Worm (Caenorhabditis elegans) whole organism, young adult: ENCODE measurements around the gene B0024.15.

Experiments
- B0035.1 ChIP-seq: sonication (generic microtip); optimal IDR thresholded peaks from 2 replicates; lab custom pipeline; 2016; ENCODE audit warnings: missing genetic modification characterization, mild to moderate bottlenecking, missing compliant biosample characterization, missing genotype, missing genetic modification reagents
- F10E7.11 ChIP-seq: sonication (generic microtip); optimal IDR thresholded peaks from 2 replicates; lab custom pipeline; 2017; ENCODE audit warnings: mild to moderate bottlenecking, missing genetic modification characterization, moderate library complexity, missing compliant biosample characterization
- F52B5.7 ChIP-seq: sonication (generic microtip); optimal IDR thresholded peaks from 2 replicates; lab custom pipeline; 2016; ENCODE audit warnings: mild to moderate bottlenecking, missing genetic modification characterization, missing compliant biosample characterization
- Y53F4B.3 ChIP-seq: fragments of 200-800 bp; sonication (Bioruptor generic); IDR thresholded peaks from 2 replicates; pipeline ENCODE4 v1.3.6; 2022; ENCODE audit warnings: missing genetic modification reagents, missing genetic modification characterization, missing compliant biosample characterization
- akir-1 ChIP-seq: fragments of 200-800 bp; sonication (Bioruptor generic); optimal IDR thresholded peaks from 2 replicates; lab custom pipeline; 2018; ENCODE audit warnings: mild to moderate bottlenecking, missing genetic modification characterization, moderate library complexity, missing compliant biosample characterization
- bed-1 ChIP-seq: fragments of 200-800 bp; sonication (Bioruptor generic); IDR thresholded peaks from 2 replicates; pipeline ENCODE4 v1.3.6; 2022; ENCODE audit warnings: missing genetic modification reagents, missing genetic modification characterization, missing compliant biosample characterization
- cebp-1 ChIP-seq, 2 experiments: fragments of 200-800 bp in 1 of 2; sonication (Bioruptor generic) in 1 of 2; sonication (generic microtip) in 1 of 2; IDR thresholded peaks in 1 of 2; optimal IDR thresholded peaks in 1 of 2; 2 replicates each; pipeline versions ENCODE4 v1.3.6 to Lab custom; 2017 to 2022; ENCODE audit warnings: missing compliant biosample characterization in 2 of 2, missing genetic modification characterization in 2 of 2, mild to moderate bottlenecking in 1 of 2, missing genetic modification reagents in 1 of 2, moderate library complexity in 1 of 2
- ceh-100 ChIP-seq: fragments of 200-800 bp; sonication (Bioruptor generic); IDR thresholded peaks from 2 replicates; pipeline ENCODE4 v1.3.6; 2022; ENCODE audit warnings: missing genetic modification reagents, missing genetic modification characterization, missing compliant biosample characterization
- ceh-58 ChIP-seq: fragments of 200-800 bp; sonication (Bioruptor generic); IDR thresholded peaks from 2 replicates; pipeline ENCODE4 v1.3.6; 2022; ENCODE audit warnings: missing genetic modification characterization, missing compliant biosample characterization
- chd-7 ChIP-seq: sonication (generic microtip); optimal IDR thresholded peaks from 2 replicates; lab custom pipeline; 2016; ENCODE audit warnings: mild to moderate bottlenecking, missing genetic modification characterization, moderate library complexity, missing compliant biosample characterization
- lag-1 ChIP-seq: fragments of 200-800 bp; sonication (Bioruptor generic); IDR thresholded peaks from 2 replicates; pipeline ENCODE4 v1.3.6; 2022; ENCODE audit warnings: missing genetic modification reagents, missing genetic modification characterization, missing compliant biosample characterization
- lir-1 ChIP-seq: fragments of 200-800 bp; sonication (Bioruptor generic); conservative IDR thresholded peaks from 2 replicates; pipeline ENCODE4 v1.3.6; 2022; ENCODE audit warnings: missing genetic modification reagents, missing genetic modification characterization, missing compliant biosample characterization
- mel-28 ChIP-seq: sonication (generic microtip); optimal IDR thresholded peaks from 2 replicates; lab custom pipeline; 2016; ENCODE audit warnings: borderline replicate concordance, mild to moderate bottlenecking, missing genetic modification characterization, missing compliant biosample characterization
- nhr-90 ChIP-seq: sonication (generic microtip); optimal IDR thresholded peaks from 2 replicates; lab custom pipeline; 2016; ENCODE audit warnings: missing genotype, mild to moderate bottlenecking, missing genetic modification characterization, missing compliant biosample characterization
- sea-2 ChIP-seq: fragments of 200-800 bp; sonication (Bioruptor generic); IDR thresholded peaks from 2 replicates; pipeline ENCODE4 v1.3.6; 2022; ENCODE audit warnings: missing genetic modification characterization, missing compliant biosample characterization
- somi-1 ChIP-seq: fragments of 200-800 bp; sonication (Bioruptor generic); optimal IDR thresholded peaks from 2 replicates; lab custom pipeline; 2018; ENCODE audit warnings: mild to moderate bottlenecking, missing genetic modification characterization, missing compliant biosample characterization
- sptf-2 ChIP-seq: fragments of 200-800 bp; sonication (Bioruptor generic); optimal IDR thresholded peaks from 2 replicates; lab custom pipeline; 2018; ENCODE audit warnings: mild to moderate bottlenecking, missing genetic modification characterization, missing compliant biosample characterization
- ztf-25 ChIP-seq: fragments of 200-800 bp; sonication (Bioruptor generic); IDR thresholded peaks from 2 replicates; pipeline ENCODE4 v1.3.6; 2022; ENCODE audit warnings: missing genetic modification reagents, missing genetic modification characterization, missing compliant biosample characterization

B0024.15 gene

ce11 chrV:10339200-10339599, 49.4 kb downstream of the B0024.15 start, which contains the start of gene K07C5.2:
K07C5.2 (plus strand) TSS chrV:10339500.
- TF ChIP-seq cebp-1 (GFP tag; IDR thresholded peaks at IDR 0.05; lab: Robert Waterston, UW): no peak
- no peak for TF ChIP-seq cebp-1 (tag; optimal IDR thresholded peaks at IDR 0.05; lab: Kevin White, UChicago)
- no peak for TF ChIP-seq chd-7 (tag; lab: Kevin White, UChicago)
- TF ChIP-seq B0035.1: no peak
- TF ChIP-seq sptf-2 (GFP tag; lab: Kevin White, UChicago): no peak
- no peak for TF ChIP-seq mel-28 (tag; lab: Kevin White, UChicago)
- no peak for TF ChIP-seq bed-1 (GFP tag; lab: Robert Waterston, UW)
- no peak for TF ChIP-seq lir-1
- TF ChIP-seq F10E7.11 (tag; lab: Kevin White, UChicago): no peak
- no peak for TF ChIP-seq Y53F4B.3 (GFP tag; lab: Robert Waterston, UW)
- TF ChIP-seq ztf-25 (GFP tag; lab: Robert Waterston, UW): no peak
- TF ChIP-seq akir-1 (GFP tag; lab: Kevin White, UChicago): no peak
- no peak for TF ChIP-seq somi-1 (GFP tag; lab: Kevin White, UChicago)
- TF ChIP-seq ceh-100: no peak
- TF ChIP-seq ceh-58 (GFP tag; lab: Robert Waterston, UW): no peak
- no peak for TF ChIP-seq F52B5.7 (tag; lab: Kevin White, UChicago)
- TF ChIP-seq sea-2 (GFP tag; lab: Robert Waterston, UW): no peak
- TF ChIP-seq lag-1 (GFP tag; lab: Robert Waterston, UW): no peak
- no peak for TF ChIP-seq nhr-90 (tag; lab: Kevin White, UChicago)
